Worm (Caenorhabditis elegans): ENCODE measurements around the gene gstk-2.

Gene gstk-2

ce11 chrIV:7242220-7242789 lies at the start of gene gstk-2:
gstk-2 (minus strand) TSS chrIV:7242270.
- no peak for TF ChIP-seq sem-2 (GFP tag; optimal IDR thresholded peaks at IDR 0.05)
- TF ChIP-seq nhr-2 (tag; optimal IDR thresholded peaks at IDR 0.05): no peak
- TF ChIP-seq nhr-12 (tag; optimal IDR thresholded peaks at IDR 0.05): no peak
- no peak for TF ChIP-seq tbx-8 (GFP tag; optimal IDR thresholded peaks at IDR 0.05)
- no peak for TF ChIP-seq snpc-4 (tag; optimal IDR thresholded peaks at IDR 0.05)
- peak; percentile 35 for TF ChIP-seq hlh-1 (tag; optimal IDR thresholded peaks at IDR 0.05)
- no peak for TF ChIP-seq cnd-1 (tag; optimal IDR thresholded peaks at IDR 0.05)

ce11 chrIV:7291066-7291465 lies 49.0 kb upstream of the gstk-2 start:
- no peak for TF ChIP-seq ces-1 (GFP tag; optimal IDR thresholded peaks at IDR 0.05)
- TF ChIP-seq ztf-11 (tag; optimal IDR thresholded peaks at IDR 0.05): no peak
- TF ChIP-seq elt-3 (tag; optimal IDR thresholded peaks at IDR 0.05): no peak
- no peak for TF ChIP-seq unc-39 (tag; optimal IDR thresholded peaks at IDR 0.05)

ce11 chrIV:7287474-7287873 lies 45.4 kb upstream of the gstk-2 start, which contains the start of gene F42C5.3:
F42C5.3 (minus strand) TSS chrIV:7287574.
- TF ChIP-seq ztf-11 (tag; optimal IDR thresholded peaks at IDR 0.05) (no peak), unc-62 (GFP tag; optimal IDR thresholded peaks at IDR 0.05) (no peak), mep-1 (tag; optimal IDR thresholded peaks at IDR 0.05) (no peak), sem-2 (GFP tag; optimal IDR thresholded peaks at IDR 0.05) (no peak), unc-39 (tag; optimal IDR thresholded peaks at IDR 0.05) (no peak), lsy-2 (tag; optimal IDR thresholded peaks at IDR 0.05) (no peak)

- TF ChIP-seq mep-1 (tag; optimal IDR thresholded peaks at IDR 0.05): no peak
- no peak for TF ChIP-seq M03D4.4 (tag; optimal IDR thresholded peaks at IDR 0.05)
- no peak for TF ChIP-seq sptf-1 (tag; optimal IDR thresholded peaks at IDR 0.05)
- TF ChIP-seq nhr-12 (tag; optimal IDR thresholded peaks at IDR 0.05): no peak
- no peak for TF ChIP-seq ztf-11 (tag; optimal IDR thresholded peaks at IDR 0.05)
- TF ChIP-seq lin-32 (GFP tag; optimal IDR thresholded peaks at IDR 0.05): no peak
- TF ChIP-seq zip-8 (tag; optimal IDR thresholded peaks at IDR 0.05): no peak
- no peak for TF ChIP-seq nhr-28 (tag; optimal IDR thresholded peaks at IDR 0.05)
- no peak for TF ChIP-seq flh-1 (GFP tag; optimal IDR thresholded peaks at IDR 0.05)
- TF ChIP-seq drap-1 (GFP tag; optimal IDR thresholded peaks at IDR 0.05): no peak
- no peak for TF ChIP-seq mls-2 (tag; optimal IDR thresholded peaks at IDR 0.05)
- TF ChIP-seq unc-39 (tag; optimal IDR thresholded peaks at IDR 0.05): no peak
These were observed 43.8 kb upstream of the gstk-2 start, which contains the start of gene C06E4.8 for ce11 chrIV:7285839-7286238. C06E4.8 (minus strand) TSS chrIV:7285875.

DNA sequence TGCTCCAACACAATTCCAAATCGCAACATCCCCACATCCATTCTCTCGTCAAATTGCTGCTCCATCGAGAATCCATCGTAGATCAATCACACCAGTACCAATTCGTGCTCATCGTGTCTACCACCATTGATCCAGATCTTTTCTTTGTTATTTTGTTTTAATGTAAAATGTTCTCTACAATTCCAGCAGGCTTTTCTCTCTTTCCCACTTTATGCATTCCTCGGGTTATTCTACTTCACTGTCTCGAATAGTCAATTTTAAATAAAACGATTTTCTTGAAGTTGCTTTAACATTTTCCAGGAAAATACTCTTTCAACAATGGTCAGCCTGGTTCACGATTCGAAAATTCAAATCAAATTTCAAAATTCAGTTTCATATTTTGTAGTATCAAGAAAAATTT lies 40.9 kb upstream of the gstk-2 start, which contains the start of gene C06E4.1:
Gene C06E4.1 (plus strand): TSS at position 301 of the 400 bp plus-strand sequence.
- TF ChIP-seq elt-3 (tag; optimal IDR thresholded peaks at IDR 0.05) (no peak), unc-62 (GFP tag; optimal IDR thresholded peaks at IDR 0.05) (no peak), blmp-1 (tag; optimal IDR thresholded peaks at IDR 0.05) (no peak), lin-32 (GFP tag; optimal IDR thresholded peaks at IDR 0.05) (no peak), unc-39 (tag; optimal IDR thresholded peaks at IDR 0.05) (no peak), mep-1 (tag; optimal IDR thresholded peaks at IDR 0.05) (no peak), sem-2 (GFP tag; optimal IDR thresholded peaks at IDR 0.05) (no peak), elt-1 (tag; optimal IDR thresholded peaks at IDR 0.05; ENCODE audit: borderline replicate concordance, insufficient read depth) (no peak), drap-1 (GFP tag; optimal IDR thresholded peaks at IDR 0.05) (no peak)

ce11 chrIV:7276661-7277060 lies 34.6 kb upstream of the gstk-2 start, which contains the start of gene C06E4.2:
C06E4.2 (plus strand) TSS chrIV:7276961.
- TF ChIP-seq zip-8 (tag; optimal IDR thresholded peaks at IDR 0.05) (no peak), mep-1 (tag; optimal IDR thresholded peaks at IDR 0.05) (no peak), sptf-1 (tag; optimal IDR thresholded peaks at IDR 0.05) (no peak), nhr-237 (tag; optimal IDR thresholded peaks at IDR 0.05) (no peak), ceh-39 (tag; optimal IDR thresholded peaks at IDR 0.05) (no peak), unc-62 (GFP tag; optimal IDR thresholded peaks at IDR 0.05) (no peak), nhr-76 (tag; optimal IDR thresholded peaks at IDR 0.05) (no peak), mls-2 (tag; optimal IDR thresholded peaks at IDR 0.05) (no peak), drap-1 (GFP tag; optimal IDR thresholded peaks at IDR 0.05) (no peak), hlh-1 (tag; optimal IDR thresholded peaks at IDR 0.05) (no peak), elt-3 (tag; optimal IDR thresholded peaks at IDR 0.05) (no peak), ztf-11 (tag; optimal IDR thresholded peaks at IDR 0.05) (no peak), mab-5 (tag; optimal IDR thresholded peaks at IDR 0.05) (no peak), unc-120 (tag; optimal IDR thresholded peaks at IDR 0.05; ENCODE audit: poor library complexity, severe bottlenecking) (no peak), unc-39 (tag; optimal IDR thresholded peaks at IDR 0.05) (no peak)

Data from whole organism, mixed stage, embryonic.